Fruit fly (Drosophila melanogaster): ENCODE data around the gene msb1l.

dm6 chr2L:19574959-19575625 is 2.4 kb upstream of the msb1l start:
- no peak for TF ChIP-seq CG16779 (tag; optimal IDR thresholded peaks at IDR 0.05)
- no peak for TF ChIP-seq CG10669 (GFP tag; optimal IDR thresholded peaks at IDR 0.05)
- no peak for TF ChIP-seq Sox102F (GFP tag; optimal IDR thresholded peaks at IDR 0.05)
- TF ChIP-seq CG1621 (tag; optimal IDR thresholded peaks at IDR 0.05), result no peak
- no peak for TF ChIP-seq Hr38 (GFP tag; optimal IDR thresholded peaks at IDR 0.05)
- TF ChIP-seq OdsH (GFP tag; optimal IDR thresholded peaks at IDR 0.05), result no peak
- TF ChIP-seq Smox (GFP tag; optimal IDR thresholded peaks at IDR 0.05), result no peak
- TF ChIP-seq CG31627 (GFP tag; optimal IDR thresholded peaks at IDR 0.05), result no peak
- no peak for TF ChIP-seq achi (GFP tag; optimal IDR thresholded peaks at IDR 0.05)
- no peak for TF ChIP-seq spab (GFP tag; optimal IDR thresholded peaks at IDR 0.05)

Measured in whole organism, prepupa.